Fruit fly (Drosophila melanogaster): ENCODE measurements around the gene CG13082.

The CG13082 gene

dm6 chr2L:19571574-19572495 is 33.6 kb downstream of the CG13082 start (continued):
- TF ChIP-seq Stat92E (GFP tag; optimal IDR thresholded peaks at IDR 0.05) (peak in 1 of 3 experiments; percentile 87), CG4854 (GFP tag; optimal IDR thresholded peaks at IDR 0.05) (no peak), lbe (GFP tag; optimal IDR thresholded peaks at IDR 0.05) (peak; percentile 22), pita (GFP tag; optimal IDR thresholded peaks at IDR 0.05) (peak; percentile 46), rib (GFP tag; IDR thresholded peaks at IDR 0.05) (peak; percentile 97), sna (GFP tag; IDR thresholded peaks at IDR 0.05; ENCODE audit: partially characterized antibody) (0 out of 2 replicates have a peak, but pooled peaks have one; percentile 37), p53 (GFP tag; optimal IDR thresholded peaks at IDR 0.05) (no peak)

- peak; percentile 49 for TF ChIP-seq Abd-B (GFP tag; optimal IDR thresholded peaks at IDR 0.05)
- 0 out of 2 replicates have a peak, but pooled peaks have one; percentile 14 for TF ChIP-seq CG11085 (GFP tag; IDR thresholded peaks at IDR 0.05)
- TF ChIP-seq CG7987 (GFP tag; optimal IDR thresholded peaks at IDR 0.05): no peak
- TF ChIP-seq CG32767 (GFP tag; IDR thresholded peaks at IDR 0.05): peak; percentile 26; the same call in 1 of the 2 replicates
- peak; percentile 67 for TF ChIP-seq gcm (GFP tag; optimal IDR thresholded peaks at IDR 0.05)
- no peak; the same call in 1 of the 2 replicates for TF ChIP-seq Adf1 (GFP tag; IDR thresholded peaks at IDR 0.05)
- no peak for TF ChIP-seq seq (GFP tag; IDR thresholded peaks at IDR 0.05)
- peak; percentile 59; the same call in 1 of the 2 replicates for TF ChIP-seq crol (GFP tag; IDR thresholded peaks at IDR 0.05)
- no peak for TF ChIP-seq CkIIα-i1 (GFP tag; IDR thresholded peaks at IDR 0.05)
- TF ChIP-seq CG4854 (GFP tag; optimal IDR thresholded peaks at IDR 0.05): peak; percentile 51
- TF ChIP-seq bsh (GFP tag; optimal IDR thresholded peaks at IDR 0.05): peak; percentile 70 to 89
- no peak for TF ChIP-seq sqz (GFP tag; optimal IDR thresholded peaks at IDR 0.05)
- TF ChIP-seq Ets65A (GFP tag): peak; percentile 72
- no peak for TF ChIP-seq salm (tag; optimal IDR thresholded peaks at IDR 0.05)
- peak; percentile 46 for TF ChIP-seq yki (optimal IDR thresholded peaks at IDR 0.05)
- peak; percentile 43 for TF ChIP-seq HmgZ (tag; optimal IDR thresholded peaks at IDR 0.05)
- TF ChIP-seq Sin3A (optimal IDR thresholded peaks at IDR 0.05): no peak
- TF ChIP-seq vfl (GFP tag; optimal IDR thresholded peaks at IDR 0.05): peak; percentile 50
- TF ChIP-seq cwo (GFP tag; optimal IDR thresholded peaks at IDR 0.05): peak; percentile 76
- TF ChIP-seq nerfin-2 (GFP tag; IDR thresholded peaks at IDR 0.05; ENCODE audit: partially characterized antibody): no peak
- TF ChIP-seq ci (GFP tag; IDR thresholded peaks at IDR 0.05): no peak
- peak; percentile 87 for TF ChIP-seq lilli (GFP tag; optimal IDR thresholded peaks at IDR 0.05)
- no peak for TF ChIP-seq oc (tag; optimal IDR thresholded peaks at IDR 0.05)
- no peak for TF ChIP-seq MTF-1 (GFP tag; optimal IDR thresholded peaks at IDR 0.05; ENCODE audit: borderline replicate concordance)
- no peak for TF ChIP-seq Hey (tag; optimal IDR thresholded peaks at IDR 0.05)
- TF ChIP-seq Ravus (GFP tag; IDR thresholded peaks at IDR 0.05): no peak
- peak; percentile 29 for TF ChIP-seq CG30020 (tag; optimal IDR thresholded peaks at IDR 0.05)
- no peak for TF ChIP-seq da (GFP tag; optimal IDR thresholded peaks at IDR 0.05)
- TF ChIP-seq CG9876 (GFP tag; optimal IDR thresholded peaks at IDR 0.05): no peak
- TF ChIP-seq CG5180 (GFP tag; optimal IDR thresholded peaks at IDR 0.05): peak; percentile 24
- TF ChIP-seq gsb (GFP tag; IDR thresholded peaks at IDR 0.05): no peak
- TF ChIP-seq gfzf (GFP tag; optimal IDR thresholded peaks at IDR 0.05): no peak
- no peak for TF ChIP-seq CG10959 (GFP tag; IDR thresholded peaks at IDR 0.05)
- peak; percentile 65 for TF ChIP-seq pho (GFP tag; optimal IDR thresholded peaks at IDR 0.05)
- peak in 1 of 3 experiments; percentile 46 for TF ChIP-seq lola (GFP tag; optimal IDR thresholded peaks at IDR 0.05)
- TF ChIP-seq CG2120 (GFP tag; optimal IDR thresholded peaks at IDR 0.05): peak; percentile 90
- no peak for TF ChIP-seq CG1792 (GFP tag; optimal IDR thresholded peaks at IDR 0.05)
- TF ChIP-seq Pdp1 (GFP tag; optimal IDR thresholded peaks at IDR 0.05): peak; percentile 58 to 72
- TF ChIP-seq aop (GFP tag; IDR thresholded peaks at IDR 0.05): 0 out of 2 replicates have a peak, but pooled peaks have one; percentile 42
These were observed 34.5 kb downstream of the CG13082 start for dm6 chr2L:19572496-19573317.
